Worm (Caenorhabditis elegans): ENCODE measurements around the gene M03B6.4.

ce11 chrX:13851590-13851989, 7.1 kb upstream of the M03B6.4 start:
- TF ChIP-seq flt-1 (GFP tag; IDR thresholded peaks at IDR 0.05), result no peak
- no peak for TF ChIP-seq med-1 (GFP tag; optimal IDR thresholded peaks at IDR 0.05; ENCODE audit: insufficient read depth)
- TF ChIP-seq ztf-23 (GFP tag; IDR thresholded peaks at IDR 0.05), result no peak
- no peak for TF ChIP-seq T22C8.4 (GFP tag; IDR thresholded peaks at IDR 0.05)
